Fruit fly (Drosophila melanogaster) Kc167 (cell line): Measurements from ENCODE around the gene mey.

ENCODE experiments used
- Myc ChIP-seq: fragments of >200 bp; optimal IDR thresholded peaks from 2 replicates; lab custom pipeline; 2017; ENCODE audit warnings: missing external identifiers
- Sin3A ChIP-seq: fragments of >200 bp; optimal IDR thresholded peaks from 2 replicates; lab custom pipeline; 2018; ENCODE audit warnings: missing external identifiers
- h ChIP-seq: fragments of >200 bp; optimal IDR thresholded peaks from 3 replicates; lab custom pipeline; 2018; ENCODE audit warnings: missing external identifiers
- insv ChIP-seq: fragments of >200 bp; optimal IDR thresholded peaks from 3 replicates; lab custom pipeline; 2018; ENCODE audit warnings: missing external identifiers
- psq ChIP-seq: fragments of >200 bp; optimal IDR thresholded peaks from 2 replicates; lab custom pipeline; 2017; ENCODE audit warnings: missing external identifiers
- ttk ChIP-seq: sonication (Bioruptor generic); optimal IDR thresholded peaks from 2 replicates; lab custom pipeline; 2017; ENCODE audit warnings: missing external identifiers

The mey gene

dm6 chr3R:31512040-31512439, 13.0 kb downstream of the mey start:
- TF ChIP-seq insv (lab: Kevin White, UChicago) (no peak), psq (lab: Kevin White, UChicago) (no peak), Sin3A (lab: Kevin White, UChicago) (no peak), ttk (lab: Kevin White, UChicago) (no peak), h (lab: Kevin White, UChicago) (no peak), Myc (lab: Kevin White, UChicago) (no peak)

DNA sequence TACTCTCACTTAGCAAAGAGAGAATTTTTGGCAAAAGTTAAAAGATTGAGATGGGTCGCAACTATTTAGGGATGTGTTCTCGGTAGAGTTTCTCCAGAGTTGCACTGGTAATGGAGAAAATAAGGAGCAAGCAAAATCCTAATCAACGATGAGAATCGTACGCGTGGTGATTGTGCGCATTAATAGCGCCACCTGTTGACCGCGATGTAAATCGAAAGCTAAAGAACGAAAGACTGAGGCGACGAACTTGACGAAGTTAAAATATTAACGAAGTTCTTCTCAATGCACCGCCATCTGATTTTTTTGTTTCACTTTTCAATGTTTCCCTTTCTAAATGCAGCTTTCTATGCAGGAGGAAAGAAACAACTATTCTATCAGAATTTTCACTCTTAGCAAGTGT, 15.5 kb downstream of the mey start:
- TF ChIP-seq Myc (lab: Kevin White, UChicago), result no peak
- no peak for TF ChIP-seq Sin3A (lab: Kevin White, UChicago)
- no peak for TF ChIP-seq h (lab: Kevin White, UChicago)
- TF ChIP-seq psq (lab: Kevin White, UChicago), result no peak
- TF ChIP-seq insv (lab: Kevin White, UChicago), result no peak
- TF ChIP-seq ttk (lab: Kevin White, UChicago), result no peak

DNA sequence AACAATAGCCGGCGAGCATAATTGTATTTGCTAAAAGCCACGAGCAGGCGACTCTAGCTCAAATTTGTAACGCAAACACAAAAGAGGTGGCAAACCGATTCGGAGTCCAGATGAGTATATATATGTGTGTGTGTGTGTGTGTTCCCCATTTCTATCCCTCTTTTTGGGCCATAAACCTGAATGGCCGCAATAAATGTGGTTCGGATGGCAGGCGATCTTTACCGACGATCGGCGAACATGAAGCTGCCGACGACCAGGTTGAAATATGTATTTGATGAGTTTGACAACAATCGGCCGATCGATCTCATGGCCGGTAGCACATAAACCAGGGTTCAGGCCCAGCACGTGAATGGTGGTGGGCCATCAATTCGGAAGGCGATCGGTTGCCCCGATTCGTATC, 28.8 kb downstream of the mey start:
- TF ChIP-seq h (lab: Kevin White, UChicago) (no peak), Sin3A (lab: Kevin White, UChicago) (no peak), psq (lab: Kevin White, UChicago) (no peak), Myc (lab: Kevin White, UChicago) (no peak), insv (lab: Kevin White, UChicago) (no peak), ttk (lab: Kevin White, UChicago) (no peak)

dm6 chr3R:31541915-31542314, 42.9 kb downstream of the mey start:
- TF ChIP-seq psq (lab: Kevin White, UChicago), result no peak
- TF ChIP-seq h (lab: Kevin White, UChicago), result no peak
- TF ChIP-seq Sin3A (lab: Kevin White, UChicago), result no peak
- no peak for TF ChIP-seq insv (lab: Kevin White, UChicago)
- no peak for TF ChIP-seq Myc (lab: Kevin White, UChicago)
- no peak for TF ChIP-seq ttk (lab: Kevin White, UChicago)

DNA sequence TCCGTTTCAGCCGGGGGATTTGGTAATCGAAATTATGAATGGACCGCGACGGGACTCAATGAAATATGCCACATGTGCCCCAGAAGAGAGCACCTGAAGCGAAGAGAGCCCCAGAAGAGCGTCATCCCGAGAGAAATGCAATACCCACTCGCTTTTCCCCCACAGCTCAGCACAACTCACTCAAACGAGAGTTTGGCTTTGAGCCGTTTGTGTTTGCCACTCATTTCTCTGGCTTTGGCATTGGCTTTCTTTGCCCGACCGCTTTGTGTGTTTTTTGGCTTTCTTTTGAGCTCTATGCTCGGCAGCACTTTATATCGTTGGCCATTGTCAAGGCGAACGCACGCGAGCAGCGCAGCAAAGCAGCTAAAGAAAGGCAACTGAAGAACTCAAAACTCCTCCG, 43.7 kb downstream of the mey start, which contains the start of gene nyo:
nyo (plus strand) TSS at position 312 of the 400 bp plus-strand sequence.
- TF ChIP-seq psq (lab: Kevin White, UChicago) (no peak), ttk (lab: Kevin White, UChicago) (no peak), h (lab: Kevin White, UChicago) (no peak), insv (lab: Kevin White, UChicago) (no peak), Sin3A (lab: Kevin White, UChicago) (no peak), Myc (lab: Kevin White, UChicago) (no peak)

dm6 chr3R:31548766-31549510, 49.9 kb downstream of the mey start:
- no peak for TF ChIP-seq Myc (lab: Kevin White, UChicago)
- no peak for TF ChIP-seq Sin3A (lab: Kevin White, UChicago)
- no peak for TF ChIP-seq psq (lab: Kevin White, UChicago)
- TF ChIP-seq h (lab: Kevin White, UChicago), result no peak
- TF ChIP-seq ttk (lab: Kevin White, UChicago), result no peak

DNA sequence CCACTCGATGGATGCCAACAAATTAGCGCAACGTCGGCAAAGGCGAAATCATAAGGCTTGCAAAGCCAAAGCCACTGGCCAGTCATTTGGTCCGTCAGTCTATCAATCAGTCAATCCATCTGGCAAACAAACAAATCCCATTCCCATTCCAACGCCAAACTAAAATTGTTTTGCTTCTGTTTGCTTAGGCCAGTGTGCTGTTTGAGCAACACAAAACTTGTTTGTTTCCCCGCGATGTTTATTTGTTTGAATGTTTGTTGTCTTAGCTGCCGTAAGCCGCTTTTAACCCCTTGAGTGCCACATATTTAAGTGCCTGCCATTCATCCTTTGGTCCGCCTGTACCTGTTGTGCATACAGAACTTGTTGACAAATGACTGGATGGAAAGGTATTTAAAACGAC, 51.9 kb downstream of the mey start:
- no peak for TF ChIP-seq h (lab: Kevin White, UChicago)
- TF ChIP-seq psq (lab: Kevin White, UChicago), result no peak
- no peak for TF ChIP-seq Sin3A (lab: Kevin White, UChicago)
- no peak for TF ChIP-seq insv (lab: Kevin White, UChicago)
- TF ChIP-seq ttk (lab: Kevin White, UChicago), result no peak
- TF ChIP-seq Myc (lab: Kevin White, UChicago), result no peak
